Fruit fly (Drosophila melanogaster) whole organism: ENCODE measurements around the gene CG9853.

Source experiments
- psq ChIP-seq: fragments of >200 bp; optimal IDR thresholded peaks from 2 replicates; lab custom pipeline; 2017
- usp ChIP-seq: fragments of >200 bp; optimal IDR thresholded peaks from 2 replicates; lab custom pipeline; 2017; ENCODE audit warnings: missing biosample characterization, missing genetic modification characterization, mixed read lengths

dm6 chr3R:4445083-4445482 is 43.3 kb upstream of the CG9853 start:
- no peak for TF ChIP-seq psq
- no peak for TF ChIP-seq usp (GFP tag; lab: Kevin White, UChicago)
